Fruit fly (Drosophila melanogaster): Measurements from ENCODE around the gene Fur1.

The Fur1 gene

dm6 chr3R:25472635-25473552 is at the start of gene Fur1, which contains the start of gene Vps33B:
Fur1 (minus strand) TSS chr3R:25473058.
Vps33B (plus strand) TSS chr3R:25473490.
- TF ChIP-seq h (optimal IDR thresholded peaks at IDR 0.05) = no peak
- no peak for TF ChIP-seq psq (optimal IDR thresholded peaks at IDR 0.05)
- TF ChIP-seq insv (optimal IDR thresholded peaks at IDR 0.05) = no peak
- TF ChIP-seq Myc (optimal IDR thresholded peaks at IDR 0.05) = no peak
- no peak for TF ChIP-seq ttk (optimal IDR thresholded peaks at IDR 0.05)
- TF ChIP-seq Sin3A (optimal IDR thresholded peaks at IDR 0.05) = peak; percentile 98

DNA sequence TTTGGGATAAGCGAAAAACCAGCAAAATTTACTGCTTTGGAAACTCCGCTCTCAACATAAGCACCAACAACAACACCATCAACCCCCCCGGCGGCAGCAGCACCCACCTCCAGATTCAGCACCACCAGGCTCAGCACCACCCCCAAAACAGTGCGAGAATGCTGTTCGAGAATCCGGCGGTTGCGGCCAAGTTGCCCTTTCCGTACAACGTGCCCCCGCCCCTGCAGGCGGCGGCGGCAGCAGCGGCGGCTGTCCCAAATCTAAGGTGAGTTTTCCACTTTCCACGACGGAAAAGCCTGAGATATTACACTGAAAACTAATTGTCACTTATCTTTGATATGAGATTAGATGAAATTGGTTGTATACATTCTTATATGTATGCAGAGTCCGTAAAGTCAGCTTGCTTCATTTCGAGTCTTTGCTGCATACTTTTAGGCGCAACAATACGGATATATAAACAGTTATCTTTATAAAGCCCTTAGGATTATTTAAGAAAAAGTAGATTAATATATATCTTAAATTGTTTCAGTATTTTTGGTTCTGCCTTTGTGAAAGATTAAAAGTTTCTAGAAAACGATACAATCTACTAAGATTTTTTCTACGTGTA is 46.7 kb upstream of the Fur1 start:
- TF ChIP-seq Sin3A (optimal IDR thresholded peaks at IDR 0.05) = no peak
- TF ChIP-seq insv (optimal IDR thresholded peaks at IDR 0.05) = no peak
- peak; percentile 76 for TF ChIP-seq ttk (optimal IDR thresholded peaks at IDR 0.05)

DNA sequence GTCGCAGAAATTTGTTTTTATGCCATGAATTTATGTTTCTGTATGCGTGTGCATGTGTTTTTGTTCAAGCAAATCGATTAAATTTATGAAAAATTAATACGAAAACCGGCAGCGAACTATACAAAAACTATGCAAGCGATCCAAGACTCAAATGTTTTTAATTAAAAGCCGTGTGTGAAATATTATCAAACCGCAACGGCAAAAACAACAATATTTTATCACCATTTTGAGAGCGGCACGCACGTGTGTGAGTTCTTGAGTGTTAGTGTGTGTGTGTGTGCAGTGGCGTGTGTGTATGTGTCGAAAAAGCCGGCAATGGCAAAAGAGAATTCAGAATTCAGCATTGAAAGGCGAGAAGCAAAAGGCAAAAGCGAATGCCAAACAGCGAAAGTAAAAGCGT is 45.7 kb upstream of the Fur1 start:
- no peak for TF ChIP-seq psq (optimal IDR thresholded peaks at IDR 0.05)
- no peak for TF ChIP-seq Sin3A (optimal IDR thresholded peaks at IDR 0.05)
- TF ChIP-seq insv (optimal IDR thresholded peaks at IDR 0.05) = no peak
- TF ChIP-seq ttk (optimal IDR thresholded peaks at IDR 0.05) = no peak
- no peak for TF ChIP-seq Myc (optimal IDR thresholded peaks at IDR 0.05)
- no peak for TF ChIP-seq h (optimal IDR thresholded peaks at IDR 0.05)

DNA sequence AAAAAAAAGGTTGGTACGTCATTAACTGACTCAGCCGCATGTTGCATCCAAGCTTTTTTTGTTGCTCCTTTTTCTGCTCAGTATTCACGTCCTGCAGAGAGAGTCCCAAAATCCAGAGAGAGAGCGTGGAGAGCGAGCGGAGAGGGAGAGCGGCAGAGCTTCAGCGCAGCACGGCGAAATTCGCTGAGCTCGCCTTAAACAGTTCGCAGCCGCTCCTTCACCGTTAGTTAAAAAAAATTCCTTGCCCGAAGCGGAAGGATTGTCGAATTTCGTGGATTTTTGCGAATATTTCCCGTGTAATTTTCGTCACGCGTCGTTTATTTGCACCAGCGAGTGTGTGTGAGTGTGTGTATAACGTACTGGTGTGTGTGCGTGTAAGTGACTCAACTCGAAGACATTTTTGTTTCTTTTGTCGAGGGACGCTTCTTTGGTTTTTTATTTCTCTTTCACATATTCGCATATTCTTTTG is 45.3 kb upstream of the Fur1 start:
- TF ChIP-seq Myc (optimal IDR thresholded peaks at IDR 0.05) = no peak
- no peak for TF ChIP-seq psq (optimal IDR thresholded peaks at IDR 0.05)
- TF ChIP-seq h (optimal IDR thresholded peaks at IDR 0.05) = no peak
- TF ChIP-seq insv (optimal IDR thresholded peaks at IDR 0.05) = no peak
- no peak for TF ChIP-seq ttk (optimal IDR thresholded peaks at IDR 0.05)
- TF ChIP-seq Sin3A (optimal IDR thresholded peaks at IDR 0.05) = no peak

- no peak for TF ChIP-seq ttk (optimal IDR thresholded peaks at IDR 0.05)
- TF ChIP-seq h (optimal IDR thresholded peaks at IDR 0.05) = no peak
- no peak for TF ChIP-seq insv (optimal IDR thresholded peaks at IDR 0.05)
- TF ChIP-seq Sin3A (optimal IDR thresholded peaks at IDR 0.05) = no peak
- no peak for TF ChIP-seq Myc (optimal IDR thresholded peaks at IDR 0.05)
Measured at dm6 chr3R:25517521-25517920, 44.7 kb upstream of the Fur1 start.

dm6 chr3R:25515450-25516288 is 42.8 kb upstream of the Fur1 start, which contains the start of gene msi:
msi (plus strand) TSS chr3R:25516118.
- no peak for TF ChIP-seq Sin3A (optimal IDR thresholded peaks at IDR 0.05)
- no peak for TF ChIP-seq Myc (optimal IDR thresholded peaks at IDR 0.05)
- TF ChIP-seq insv (optimal IDR thresholded peaks at IDR 0.05) = no peak
- no peak for TF ChIP-seq psq (optimal IDR thresholded peaks at IDR 0.05)
- TF ChIP-seq h (optimal IDR thresholded peaks at IDR 0.05) = no peak
- no peak for TF ChIP-seq ttk (optimal IDR thresholded peaks at IDR 0.05)

DNA sequence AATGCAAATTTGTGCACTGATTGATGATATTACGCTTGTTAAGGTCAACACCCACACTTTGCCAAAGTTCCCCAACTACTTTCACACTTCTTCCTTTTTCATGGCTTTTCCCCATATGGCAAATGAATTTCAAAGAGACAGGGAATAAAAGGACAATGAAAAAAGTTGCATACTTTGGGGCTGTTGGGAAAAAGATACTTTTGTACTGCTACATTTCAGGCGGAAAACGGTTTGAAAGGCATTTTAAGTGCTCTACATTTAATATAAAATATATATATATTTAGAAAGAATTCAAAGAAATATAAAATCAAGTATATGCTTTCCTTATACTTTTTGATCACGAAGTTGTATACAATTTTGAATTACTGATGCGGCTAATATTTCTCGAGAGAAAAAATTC is 39.9 kb upstream of the Fur1 start:
- TF ChIP-seq psq (optimal IDR thresholded peaks at IDR 0.05) = no peak
- TF ChIP-seq insv (optimal IDR thresholded peaks at IDR 0.05) = no peak
- no peak for TF ChIP-seq Sin3A (optimal IDR thresholded peaks at IDR 0.05)
- no peak for TF ChIP-seq Myc (optimal IDR thresholded peaks at IDR 0.05)
- TF ChIP-seq ttk (optimal IDR thresholded peaks at IDR 0.05) = no peak
- no peak for TF ChIP-seq h (optimal IDR thresholded peaks at IDR 0.05)

dm6 chr3R:25505975-25506374 is 33.1 kb upstream of the Fur1 start, which contains the start of gene CG5111:
CG5111 (plus strand) TSS chr3R:25506275.
- TF ChIP-seq ttk (optimal IDR thresholded peaks at IDR 0.05) = no peak
- no peak for TF ChIP-seq Myc (optimal IDR thresholded peaks at IDR 0.05)
- no peak for TF ChIP-seq psq (optimal IDR thresholded peaks at IDR 0.05)
- no peak for TF ChIP-seq h (optimal IDR thresholded peaks at IDR 0.05)
- no peak for TF ChIP-seq Sin3A (optimal IDR thresholded peaks at IDR 0.05)
- no peak for TF ChIP-seq insv (optimal IDR thresholded peaks at IDR 0.05)

dm6 chr3R:25504891-25505290 is 32.0 kb upstream of the Fur1 start, which contains the start of gene CG5107:
CG5107 (plus strand) TSS chr3R:25505191.
- no peak for TF ChIP-seq h (optimal IDR thresholded peaks at IDR 0.05)

DNA sequence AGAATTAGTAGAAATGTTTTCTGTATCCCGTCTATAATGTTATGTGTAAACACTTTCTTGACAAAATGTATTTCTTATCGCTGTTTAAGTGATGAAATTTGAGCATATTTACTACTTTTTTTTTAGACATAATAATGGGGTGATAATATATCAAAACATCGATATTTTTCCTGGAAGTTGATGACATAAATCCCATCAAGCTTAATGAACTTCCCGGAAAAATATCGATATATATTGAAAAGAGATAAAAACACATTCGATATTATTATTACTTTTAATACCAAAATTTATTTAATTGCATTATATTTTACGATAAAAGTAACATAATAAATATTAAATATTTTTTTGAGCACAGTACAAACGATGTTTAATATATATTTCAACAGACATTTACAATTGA is 22.9 kb upstream of the Fur1 start:
- TF ChIP-seq Myc (optimal IDR thresholded peaks at IDR 0.05) (no peak), ttk (optimal IDR thresholded peaks at IDR 0.05) (no peak), h (optimal IDR thresholded peaks at IDR 0.05) (no peak), Sin3A (optimal IDR thresholded peaks at IDR 0.05) (no peak), psq (optimal IDR thresholded peaks at IDR 0.05) (no peak), insv (optimal IDR thresholded peaks at IDR 0.05) (no peak)

dm6 chr3R:25495072-25495471 is 22.2 kb upstream of the Fur1 start, which contains the start of gene CG33494:
CG33494 (minus strand) TSS chr3R:25495161.
- TF ChIP-seq insv (optimal IDR thresholded peaks at IDR 0.05) (no peak), h (optimal IDR thresholded peaks at IDR 0.05) (no peak), Myc (optimal IDR thresholded peaks at IDR 0.05) (no peak), ttk (optimal IDR thresholded peaks at IDR 0.05) (no peak), Sin3A (optimal IDR thresholded peaks at IDR 0.05) (no peak), psq (optimal IDR thresholded peaks at IDR 0.05) (no peak)

Measured in Kc167 (cell line).